Worm (Caenorhabditis elegans) whole organism, L4 larva: Measurements from ENCODE around the gene fipr-25.

Experiments
- Y105C5A.15 ChIP-seq: fragments of 200-800 bp; sonication (Bioruptor generic); IDR thresholded peaks from 2 replicates; pipeline ENCODE4 v1.3.6; 2022; ENCODE audit warnings: missing genetic modification characterization, missing compliant biosample characterization
- lin-13 ChIP-seq: fragments of 150-350 bp; optimal IDR thresholded peaks from 2 replicates; lab custom pipeline; 2014; ENCODE audit warnings: missing biosample characterization, missing genetic modification reagents, missing genetic modification characterization
- lir-3 ChIP-seq: sonication (generic microtip); optimal IDR thresholded peaks from 2 replicates; lab custom pipeline; 2016; ENCODE audit warnings: mild to moderate bottlenecking, missing genetic modification characterization, missing compliant biosample characterization
- rbr-2 ChIP-seq: sonication (generic microtip); optimal IDR thresholded peaks from 2 replicates; lab custom pipeline; 2016; ENCODE audit warnings: missing genotype, missing genetic modification characterization, missing compliant biosample characterization
- snpc-4 ChIP-seq: fragments of 150-350 bp; optimal IDR thresholded peaks from 2 replicates; lab custom pipeline; 2014; ENCODE audit warnings: missing biosample characterization, missing genetic modification characterization
- zfp-3 ChIP-seq: fragments of 200-800 bp; sonication (Bioruptor generic); conservative IDR thresholded peaks from 2 replicates; pipeline ENCODE4 v1.3.6; 2022; ENCODE audit warnings: missing genetic modification reagents, missing genetic modification characterization, missing compliant biosample characterization

DNA sequence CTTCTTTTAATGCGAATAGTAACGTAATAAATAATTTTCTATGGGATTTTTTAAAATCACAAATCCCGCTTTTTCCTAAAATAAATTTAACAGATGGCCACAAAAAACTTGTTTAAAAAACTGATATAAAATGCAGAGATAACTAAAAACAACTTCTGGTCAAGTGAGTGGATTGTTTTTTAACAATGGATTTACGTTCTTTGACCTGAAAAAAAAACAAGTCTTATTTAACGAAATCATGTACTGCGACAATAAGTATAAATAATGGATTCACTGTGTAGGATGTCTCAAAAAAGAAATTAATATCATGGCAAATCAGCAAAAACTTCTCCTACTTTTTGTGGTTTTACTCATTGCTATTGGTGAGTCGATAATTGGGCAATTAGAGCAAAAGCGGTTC, at the start of gene fipr-25:
- TF ChIP-seq rbr-2 (tag; lab: Kevin White, UChicago) (no peak), snpc-4 (tag; lab: Kevin White, UChicago) (no peak), Y105C5A.15 (GFP tag; lab: Robert Waterston, UW) (no peak), lir-3 (tag; lab: Kevin White, UChicago) (no peak), zfp-3 (GFP tag; lab: Robert Waterston, UW) (no peak), lin-13 (GFP tag; lab: Kevin White, UChicago) (no peak)
